Worm (Caenorhabditis elegans): ENCODE results near the gene nca-2.
A peak's percentile ranks its signal among the peaks of the same experiment; 100 is the strongest.

DNA sequence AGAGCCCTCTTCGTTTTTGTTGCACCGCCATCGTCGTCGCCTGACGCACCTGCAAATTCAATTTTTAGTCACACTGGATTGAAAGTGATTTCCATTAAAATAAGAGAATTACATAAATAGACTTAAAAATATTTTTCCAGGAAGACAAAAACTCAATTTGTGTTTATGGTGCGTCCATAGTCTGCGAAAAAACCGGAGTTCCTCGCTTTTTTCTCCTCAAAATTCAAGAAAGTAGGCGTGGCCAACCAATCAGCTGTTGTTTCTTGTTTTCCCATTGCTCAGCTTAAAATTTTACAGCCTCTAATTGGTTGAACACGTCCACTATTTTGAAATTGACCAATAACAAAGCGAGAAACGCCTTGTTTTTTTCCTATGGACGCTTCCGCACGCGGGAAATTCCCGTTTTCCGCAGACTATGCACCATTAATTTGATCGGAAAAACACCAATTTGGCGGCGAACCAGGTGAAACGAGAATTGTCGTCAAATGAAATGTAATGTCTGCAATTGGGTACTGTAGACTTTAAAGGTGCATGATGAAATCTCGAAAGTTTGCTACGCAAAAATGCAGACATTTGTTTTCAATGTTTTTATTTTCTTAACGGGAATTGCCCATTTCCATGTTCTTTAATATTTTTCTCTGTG lies 19.2 kb downstream of the nca-2 start, which contains the start of gene C27F2.7:
- TF ChIP-seq R02D3.7 (tag; optimal IDR thresholded peaks at IDR 0.05) (no peak), nhr-12 (tag; optimal IDR thresholded peaks at IDR 0.05) (no peak), pha-4 (tag; optimal IDR thresholded peaks at IDR 0.05) (no peak), zag-1 (tag; optimal IDR thresholded peaks at IDR 0.05) (no peak), nfya-1 (tag; optimal IDR thresholded peaks at IDR 0.05; ENCODE audit: insufficient read depth) (peak; percentile 72), unc-62 (GFP tag; optimal IDR thresholded peaks at IDR 0.05) (no peak), ztf-11 (tag; optimal IDR thresholded peaks at IDR 0.05) (no peak), fos-1 (tag; optimal IDR thresholded peaks at IDR 0.05) (no peak), mdl-1 (tag; optimal IDR thresholded peaks at IDR 0.05) (no peak), ceh-9 (tag; optimal IDR thresholded peaks at IDR 0.05) (no peak), elt-3 (tag; optimal IDR thresholded peaks at IDR 0.05) (no peak), nhr-28 (tag; optimal IDR thresholded peaks at IDR 0.05) (no peak), egl-27 (tag; optimal IDR thresholded peaks at IDR 0.05) (no peak)
